Worm (Caenorhabditis elegans): ENCODE results near the gene nhr-261.

nhr-261 gene

ce11 chrII:3832383-3832782, 32.2 kb downstream of the nhr-261 start, which contains the start of gene F54D10.9:
TSS of gene F54D10.9 (minus strand) at chrII:3832483.
- TF ChIP-seq nhr-48 (tag; optimal IDR thresholded peaks at IDR 0.05) (no peak), tra-1 (GFP tag; IDR thresholded peaks at IDR 0.05) (no peak), jun-1 (tag; optimal IDR thresholded peaks at IDR 0.05) (no peak), snpc-1.2 (GFP tag; IDR thresholded peaks at IDR 0.05) (no peak), nhr-102 (tag; optimal IDR thresholded peaks at IDR 0.05) (no peak), vab-7 (GFP tag; IDR thresholded peaks at IDR 0.05) (no peak), daf-8 (GFP tag; IDR thresholded peaks at IDR 0.05) (no peak), F44E2.7 (GFP tag; IDR thresholded peaks at IDR 0.05) (no peak), dmd-8 (GFP tag; IDR thresholded peaks at IDR 0.05) (no peak), nhr-11 (tag; optimal IDR thresholded peaks at IDR 0.05) (no peak), unc-130 (GFP tag; optimal IDR thresholded peaks at IDR 0.05) (no peak), fkh-10 (GFP tag; optimal IDR thresholded peaks at IDR 0.05) (no peak), mes-2 (tag; optimal IDR thresholded peaks at IDR 0.05; ENCODE audit: poor library complexity, severe bottlenecking) (no peak), hmg-1.1 (GFP tag; IDR thresholded peaks at IDR 0.05) (no peak), ama-1 (optimal IDR thresholded peaks at IDR 0.05) (no peak), daf-16 (GFP tag; optimal IDR thresholded peaks at IDR 0.05) (no peak), daf-16 (tag; optimal IDR thresholded peaks at IDR 0.05) (no peak), nhr-28 (tag; optimal IDR thresholded peaks at IDR 0.05) (no peak), ztf-7 (tag; optimal IDR thresholded peaks at IDR 0.05) (no peak), spr-3 (GFP tag; optimal IDR thresholded peaks at IDR 0.05) (no peak)

- TF ChIP-seq mxl-2 (GFP tag; conservative IDR thresholded peaks at IDR 0.05) (no peak), unc-62 (GFP tag; optimal IDR thresholded peaks at IDR 0.05 in 1 of 2) (peak in 1 of 2 experiments; percentile 93), unc-62 (tag; optimal IDR thresholded peaks at IDR 0.05) (no peak)
Observed at ce11 chrII:3829623-3830022, 34.9 kb downstream of the nhr-261 start.

ce11 chrII:3827801-3828200, 36.8 kb downstream of the nhr-261 start, which contains the start of gene F54D10.8:
TSS of gene F54D10.8 (minus strand) at chrII:3827901.
- TF ChIP-seq Y105C5A.15 (GFP tag; IDR thresholded peaks at IDR 0.05) (no peak), Y75B8A.6 (GFP tag; IDR thresholded peaks at IDR 0.05) (no peak), aha-1 (tag) (peak; percentile 88)

ce11 chrII:3823855-3824254, 40.7 kb downstream of the nhr-261 start, which contains the start of gene skr-15:
TSS of gene skr-15 (plus strand) at chrII:3824155.
- TF ChIP-seq nhr-111 (GFP tag; optimal IDR thresholded peaks at IDR 0.05) = no peak
- TF ChIP-seq duxl-1 (tag; optimal IDR thresholded peaks at IDR 0.05; ENCODE audit: poor library complexity) = no peak
- no peak for TF ChIP-seq pha-4 (GFP tag; IDR thresholded peaks at IDR 0.05)
- TF ChIP-seq pha-4 (tag; optimal IDR thresholded peaks at IDR 0.05) = no peak
- TF ChIP-seq hmg-1.1 (GFP tag; IDR thresholded peaks at IDR 0.05) = no peak
- TF ChIP-seq fos-1 (tag; optimal IDR thresholded peaks at IDR 0.05) = no peak
- no peak for TF ChIP-seq ceh-44 (GFP tag; IDR thresholded peaks at IDR 0.05)

ce11 chrII:3821248-3821647, 43.3 kb downstream of the nhr-261 start, which contains the start of gene F54D10.7:
TSS of gene F54D10.7 (minus strand) at chrII:3821296.
- no peak for TF ChIP-seq tra-1 (GFP tag; IDR thresholded peaks at IDR 0.05)
- TF ChIP-seq T26A8.4 (GFP tag; IDR thresholded peaks at IDR 0.05) = no peak
- TF ChIP-seq nhr-102 (tag; optimal IDR thresholded peaks at IDR 0.05) = no peak
- no peak for TF ChIP-seq nhr-25 (tag; optimal IDR thresholded peaks at IDR 0.05; ENCODE audit: borderline replicate concordance, insufficient read depth)
- TF ChIP-seq nhr-41 (GFP tag; IDR thresholded peaks at IDR 0.05) = no peak
- TF ChIP-seq ceh-20 (GFP tag; IDR thresholded peaks at IDR 0.05) = no peak
- TF ChIP-seq fkh-10 (GFP tag; optimal IDR thresholded peaks at IDR 0.05) = no peak
- no peak for TF ChIP-seq lin-39 (tag; optimal IDR thresholded peaks at IDR 0.05)
- TF ChIP-seq ctbp-1 (GFP tag; IDR thresholded peaks at IDR 0.05) = no peak
- TF ChIP-seq Y105C5A.15 (GFP tag; IDR thresholded peaks at IDR 0.05) = no peak
- no peak for TF ChIP-seq zip-11 (GFP tag; IDR thresholded peaks at IDR 0.05)
- no peak for TF ChIP-seq Y48G9A.11 (GFP tag; IDR thresholded peaks at IDR 0.05)
- TF ChIP-seq snpc-4 (tag; optimal IDR thresholded peaks at IDR 0.05) = no peak
- no peak for TF ChIP-seq unc-62 (GFP tag; optimal IDR thresholded peaks at IDR 0.05 in 1 of 2)
- no peak for TF ChIP-seq unc-62 (tag; optimal IDR thresholded peaks at IDR 0.05)
- TF ChIP-seq lir-3 (tag; optimal IDR thresholded peaks at IDR 0.05) = no peak
- no peak for TF ChIP-seq vab-7 (GFP tag; IDR thresholded peaks at IDR 0.05)
- TF ChIP-seq nhr-10 (tag; optimal IDR thresholded peaks at IDR 0.05) = no peak
- TF ChIP-seq set-16 (GFP tag; IDR thresholded peaks at IDR 0.05) = no peak
- no peak for TF ChIP-seq egl-43 (GFP tag; IDR thresholded peaks at IDR 0.05)
